Worm (Caenorhabditis elegans) whole organism, early embryonic: ENCODE measurements around the gene folt-3.

Experiments
- B0310.2 ChIP-seq: sonication (generic microtip); optimal IDR thresholded peaks from 2 replicates; lab custom pipeline; 2016; ENCODE audit warnings: mild to moderate bottlenecking, missing genetic modification characterization, missing compliant biosample characterization
- F13C5.2 ChIP-seq: sonication (generic microtip); optimal IDR thresholded peaks from 2 replicates; lab custom pipeline; 2017; ENCODE audit warnings: mild to moderate bottlenecking, missing genetic modification characterization, inconsistent platforms, missing compliant biosample characterization
- aly-1 ChIP-seq: sonication (generic microtip); optimal IDR thresholded peaks from 2 replicates; lab custom pipeline; 2016; ENCODE audit warnings: missing genetic modification characterization, missing compliant biosample characterization
- ama-1 ChIP-seq: fragments of 150-350 bp; optimal IDR thresholded peaks from 2 replicates; lab custom pipeline; 2014
- ceh-13 ChIP-seq: fragments of 200-800 bp; sonication (Bioruptor generic); optimal IDR thresholded peaks from 2 replicates; lab custom pipeline; 2018; ENCODE audit warnings: mild to moderate bottlenecking, missing genetic modification characterization, missing compliant biosample characterization
- ceh-36 ChIP-seq: sonication (generic microtip); optimal IDR thresholded peaks from 2 replicates; lab custom pipeline; 2016; ENCODE audit warnings: missing genetic modification characterization, inconsistent platforms, missing compliant biosample characterization
- ets-7 ChIP-seq: sonication (generic microtip); optimal IDR thresholded peaks from 2 replicates; lab custom pipeline; 2016; ENCODE audit warnings: missing genotype, missing genetic modification characterization, missing compliant biosample characterization
- hmbx-1 ChIP-seq: sonication (generic microtip); optimal IDR thresholded peaks from 2 replicates; lab custom pipeline; 2016; ENCODE audit warnings: mild to moderate bottlenecking, missing genetic modification characterization, missing compliant biosample characterization
- hnd-1 ChIP-seq: sonication (generic microtip); optimal IDR thresholded peaks from 2 replicates; lab custom pipeline; 2016; ENCODE audit warnings: missing genetic modification characterization, missing compliant biosample characterization
- pes-1 ChIP-seq: fragments of 200-800 bp; sonication (Bioruptor generic); IDR thresholded peaks from 2 replicates; pipeline ENCODE4 v1.3.6; 2022; ENCODE audit warnings: missing genetic modification reagents, missing genetic modification characterization, missing compliant biosample characterization
- scrt-1 ChIP-seq: fragments of 200-800 bp; sonication (Bioruptor generic); IDR thresholded peaks from 2 replicates; pipeline ENCODE4 v1.3.6; 2022; ENCODE audit warnings: missing genetic modification characterization, missing compliant biosample characterization
- tra-4 ChIP-seq: sonication (generic microtip); optimal IDR thresholded peaks from 2 replicates; lab custom pipeline; 2017; ENCODE audit warnings: missing genetic modification characterization, missing compliant biosample characterization

- no peak for TF ChIP-seq F13C5.2 (tag; lab: Kevin White, UChicago)
- no peak for TF ChIP-seq B0310.2
- TF ChIP-seq pes-1 (GFP tag; lab: Robert Waterston, UW) = no peak
- no peak for TF ChIP-seq ama-1 (lab: Kevin White, UChicago)
- TF ChIP-seq hmbx-1 = no peak
- no peak for TF ChIP-seq ceh-36 (tag; lab: Kevin White, UChicago)
- TF ChIP-seq hnd-1 (tag; lab: Kevin White, UChicago) = no peak
- no peak for TF ChIP-seq aly-1 (tag; lab: Kevin White, UChicago)
- TF ChIP-seq tra-4 (tag; lab: Kevin White, UChicago) = no peak
- TF ChIP-seq ets-7 (tag; lab: Kevin White, UChicago) = no peak
- TF ChIP-seq ceh-13 (GFP tag; lab: Kevin White, UChicago) = no peak
- TF ChIP-seq scrt-1 (GFP tag; lab: Robert Waterston, UW) = no peak
Observed at ce11 chrV:7580378-7580777, 29.2 kb downstream of the folt-3 start, which contains the start of gene ets-6.
